Fruit fly (Drosophila melanogaster): ENCODE results near the gene Alp1.

DNA sequence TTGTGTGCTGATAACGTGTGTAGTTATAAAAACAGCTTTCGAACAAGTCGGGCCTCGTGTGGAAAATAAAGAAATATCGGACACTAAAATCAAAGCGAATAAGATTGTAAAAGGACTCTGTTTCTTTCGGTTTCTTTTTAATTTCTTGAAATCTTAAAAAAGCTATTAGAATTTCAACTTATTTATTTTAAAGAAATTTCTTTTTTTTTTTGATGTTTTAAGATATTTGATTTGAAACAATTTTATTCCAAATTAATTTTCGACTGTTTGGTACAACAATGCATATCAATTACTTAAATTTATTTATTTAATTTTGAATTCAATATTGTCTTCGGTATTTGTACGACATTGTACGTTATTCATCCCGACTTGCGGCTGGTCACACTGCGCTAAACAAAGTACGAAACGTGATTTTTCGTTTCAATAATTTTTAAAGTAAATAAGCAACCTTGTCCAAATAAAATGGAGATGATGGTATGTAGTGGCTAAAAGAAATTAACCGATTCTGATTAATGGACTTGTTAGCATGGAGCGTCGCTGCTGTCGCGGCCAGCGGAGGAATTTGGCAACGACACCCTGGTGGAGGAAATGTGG, 48.2 kb upstream of the Alp1 start, which contains the start of the genes CG7202 and CG7519:
- TF ChIP-seq pan (optimal IDR thresholded peaks at IDR 0.05): no peak
- TF ChIP-seq br (GFP tag; optimal IDR thresholded peaks at IDR 0.05): no peak
- TF ChIP-seq dsf (GFP tag; optimal IDR thresholded peaks at IDR 0.05; ENCODE audit: borderline replicate concordance): no peak
- TF ChIP-seq tai (GFP tag; optimal IDR thresholded peaks at IDR 0.05): no peak
- no peak for TF ChIP-seq OdsH (GFP tag; optimal IDR thresholded peaks at IDR 0.05)
- TF ChIP-seq dmrt93B (GFP tag; optimal IDR thresholded peaks at IDR 0.05): no peak
- TF ChIP-seq h (GFP tag; optimal IDR thresholded peaks at IDR 0.05): no peak
- no peak for TF ChIP-seq HLH106 (tag; optimal IDR thresholded peaks at IDR 0.05)
- TF ChIP-seq CG32264 (GFP tag; optimal IDR thresholded peaks at IDR 0.05): no peak
- no peak for TF ChIP-seq brk (GFP tag; optimal IDR thresholded peaks at IDR 0.05)
- no peak for TF ChIP-seq CG9705 (GFP tag; optimal IDR thresholded peaks at IDR 0.05)
- TF ChIP-seq psq (GFP tag; optimal IDR thresholded peaks at IDR 0.05): no peak
- TF ChIP-seq Sp1 (GFP tag; optimal IDR thresholded peaks at IDR 0.05): no peak
- TF ChIP-seq Rel (GFP tag; optimal IDR thresholded peaks at IDR 0.05): no peak
- no peak for TF ChIP-seq Rel (tag; optimal IDR thresholded peaks at IDR 0.05)

All from whole organism, wandering third instar larva.